Worm (Caenorhabditis elegans): ENCODE measurements around the gene F20D6.2.

- TF ChIP-seq lin-15B (tag; optimal IDR thresholded peaks at IDR 0.05): no peak
- TF ChIP-seq C04F5.9 (tag; optimal IDR thresholded peaks at IDR 0.05): no peak
- no peak for TF ChIP-seq dpl-1 (GFP tag; optimal IDR thresholded peaks at IDR 0.05)
- no peak for TF ChIP-seq zip-4 (GFP tag; optimal IDR thresholded peaks at IDR 0.05)
- TF ChIP-seq skn-1 (tag; optimal IDR thresholded peaks at IDR 0.05): no peak
- TF ChIP-seq ama-1 (optimal IDR thresholded peaks at IDR 0.05): no peak
- TF ChIP-seq zag-1 (tag; optimal IDR thresholded peaks at IDR 0.05): no peak
- no peak for TF ChIP-seq efl-1 (optimal IDR thresholded peaks at IDR 0.05)
- no peak for TF ChIP-seq efl-1 (GFP tag; optimal IDR thresholded peaks at IDR 0.05 in 1 of 2)
- no peak for TF ChIP-seq swsn-7 (tag; optimal IDR thresholded peaks at IDR 0.05)
- TF ChIP-seq nhr-77 (tag; optimal IDR thresholded peaks at IDR 0.05): no peak
Observed at ce11 chrV:8190016-8190415, 4.2 kb downstream of the F20D6.2 start, which contains the start of gene F20D6.12.
